Worm (Caenorhabditis elegans): ENCODE measurements around the gene F56C4.4.

The F56C4.4 gene

DNA sequence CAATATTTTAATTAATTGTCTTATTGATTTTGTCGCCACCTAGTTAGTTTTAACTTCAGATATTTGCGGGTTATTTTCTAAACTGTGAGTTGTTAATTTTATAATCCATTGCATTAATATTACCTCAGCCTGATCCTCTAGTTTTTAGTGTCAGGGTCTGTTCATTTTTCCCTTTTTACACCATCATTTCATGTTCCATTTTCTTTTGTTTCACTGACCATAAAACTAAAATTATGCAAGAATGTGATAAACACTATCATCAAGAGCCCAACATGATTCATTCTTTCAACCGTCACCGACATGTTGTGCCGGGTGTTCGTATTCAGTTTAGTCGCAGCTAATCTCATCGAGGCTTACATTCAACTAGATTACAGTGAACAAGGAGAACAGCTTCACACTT is 7.9 kb upstream of the F56C4.4 start, which contains the start of gene F56C4.2:
Gene F56C4.2 (plus strand): TSS at position 301 of the 400 bp plus-strand sequence.
- no peak for TF ChIP-seq klf-2 (GFP tag; conservative IDR thresholded peaks at IDR 0.05)
- TF ChIP-seq tab-1 (GFP tag; IDR thresholded peaks at IDR 0.05): no peak
- no peak for TF ChIP-seq flt-1 (GFP tag; IDR thresholded peaks at IDR 0.05)
- no peak for TF ChIP-seq med-1 (GFP tag; optimal IDR thresholded peaks at IDR 0.05; ENCODE audit: insufficient read depth)
- TF ChIP-seq ztf-23 (GFP tag; IDR thresholded peaks at IDR 0.05): no peak
- no peak for TF ChIP-seq ref-1 (GFP tag; conservative IDR thresholded peaks at IDR 0.05)
- no peak for TF ChIP-seq cog-1 (tag; optimal IDR thresholded peaks at IDR 0.05)
- TF ChIP-seq T22C8.4 (GFP tag; IDR thresholded peaks at IDR 0.05): no peak

ce11 chrIV:10636649-10637048 is 5.6 kb upstream of the F56C4.4 start, which contains the start of gene F56C4.1:
Gene F56C4.1 (plus strand): TSS chrIV:10636949.
- no peak for TF ChIP-seq klf-2 (GFP tag; conservative IDR thresholded peaks at IDR 0.05)
- TF ChIP-seq cog-1 (tag; optimal IDR thresholded peaks at IDR 0.05): no peak
- no peak for TF ChIP-seq ztf-23 (GFP tag; IDR thresholded peaks at IDR 0.05)
- TF ChIP-seq T22C8.4 (GFP tag; IDR thresholded peaks at IDR 0.05): no peak
- TF ChIP-seq med-1 (GFP tag; optimal IDR thresholded peaks at IDR 0.05; ENCODE audit: insufficient read depth): no peak
- TF ChIP-seq flt-1 (GFP tag; IDR thresholded peaks at IDR 0.05): no peak
- TF ChIP-seq tab-1 (GFP tag; IDR thresholded peaks at IDR 0.05): no peak
- TF ChIP-seq ztf-29 (GFP tag; IDR thresholded peaks at IDR 0.05): no peak
- no peak for TF ChIP-seq ref-1 (GFP tag; conservative IDR thresholded peaks at IDR 0.05)

DNA sequence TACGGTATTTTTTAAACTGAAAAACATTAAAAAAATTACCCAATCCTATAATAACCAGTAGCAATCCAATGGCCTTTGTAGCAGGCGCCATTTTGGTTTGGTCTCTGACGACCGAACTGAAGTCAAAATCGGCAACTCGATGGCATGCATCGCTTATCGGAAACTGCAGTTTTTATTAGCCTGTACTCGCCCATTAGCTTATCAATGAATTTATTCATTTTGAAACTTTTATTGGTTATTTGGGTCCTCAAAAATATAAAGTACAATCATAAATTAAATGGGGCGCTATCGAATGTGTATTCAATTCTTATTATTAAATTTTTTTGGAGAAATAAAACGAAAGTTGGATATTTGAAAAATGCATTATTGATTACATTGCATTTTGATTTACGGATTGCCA is 2.3 kb downstream of the F56C4.4 start, which contains the start of gene R09H10.5:
Gene R09H10.5 (minus strand): TSS at position 106 of the 400 bp plus-strand sequence.
- TF ChIP-seq ref-1 (GFP tag; conservative IDR thresholded peaks at IDR 0.05): no peak

ce11 chrIV:10620811-10621210 is 10.3 kb downstream of the F56C4.4 start, which contains the start of gene R09H10.7:
Gene R09H10.7 (plus strand): TSS chrIV:10621111.
- TF ChIP-seq tab-1 (GFP tag; IDR thresholded peaks at IDR 0.05) (no peak), ref-1 (GFP tag; conservative IDR thresholded peaks at IDR 0.05) (no peak), cog-1 (tag; optimal IDR thresholded peaks at IDR 0.05) (no peak), klf-2 (GFP tag; conservative IDR thresholded peaks at IDR 0.05) (no peak), ztf-23 (GFP tag; IDR thresholded peaks at IDR 0.05) (no peak), T22C8.4 (GFP tag; IDR thresholded peaks at IDR 0.05) (no peak), med-1 (GFP tag; optimal IDR thresholded peaks at IDR 0.05; ENCODE audit: insufficient read depth) (no peak)

- no peak for TF ChIP-seq ztf-29 (GFP tag; IDR thresholded peaks at IDR 0.05)
- TF ChIP-seq flt-1 (GFP tag; IDR thresholded peaks at IDR 0.05): no peak
- no peak for TF ChIP-seq ztf-23 (GFP tag; IDR thresholded peaks at IDR 0.05)
- no peak for TF ChIP-seq tab-1 (GFP tag; IDR thresholded peaks at IDR 0.05)
- no peak for TF ChIP-seq klf-2 (GFP tag; conservative IDR thresholded peaks at IDR 0.05)
- TF ChIP-seq ref-1 (GFP tag; conservative IDR thresholded peaks at IDR 0.05): no peak
- no peak for TF ChIP-seq cog-1 (tag; optimal IDR thresholded peaks at IDR 0.05)
- no peak for TF ChIP-seq T22C8.4 (GFP tag; IDR thresholded peaks at IDR 0.05)
- no peak for TF ChIP-seq med-1 (GFP tag; optimal IDR thresholded peaks at IDR 0.05; ENCODE audit: insufficient read depth)
Observed at ce11 chrIV:10617099-10617498, 14.0 kb downstream of the F56C4.4 start.

DNA sequence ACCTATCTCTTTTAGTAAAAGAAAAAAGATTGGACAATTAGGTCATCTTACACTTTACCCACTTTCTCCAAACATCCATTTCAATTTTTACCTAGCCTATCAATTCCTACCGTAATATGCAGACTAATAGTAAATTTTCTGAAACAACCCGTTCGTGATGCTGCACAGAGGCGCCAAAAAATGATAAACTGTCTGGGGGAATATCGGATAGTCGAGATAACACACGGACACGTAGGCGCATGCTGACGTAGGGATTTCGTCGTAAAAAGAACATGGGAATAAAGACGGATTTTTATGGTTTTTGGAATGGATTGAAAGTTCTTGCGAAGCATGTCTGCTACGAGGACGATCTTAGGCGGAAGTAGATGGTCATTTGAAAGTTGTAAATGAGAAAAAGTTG is 14.7 kb downstream of the F56C4.4 start:
- no peak for TF ChIP-seq med-1 (GFP tag; optimal IDR thresholded peaks at IDR 0.05; ENCODE audit: insufficient read depth)
- no peak for TF ChIP-seq ref-1 (GFP tag; conservative IDR thresholded peaks at IDR 0.05)
- no peak for TF ChIP-seq flt-1 (GFP tag; IDR thresholded peaks at IDR 0.05)
- TF ChIP-seq klf-2 (GFP tag; conservative IDR thresholded peaks at IDR 0.05): no peak
- TF ChIP-seq ztf-23 (GFP tag; IDR thresholded peaks at IDR 0.05): no peak

DNA sequence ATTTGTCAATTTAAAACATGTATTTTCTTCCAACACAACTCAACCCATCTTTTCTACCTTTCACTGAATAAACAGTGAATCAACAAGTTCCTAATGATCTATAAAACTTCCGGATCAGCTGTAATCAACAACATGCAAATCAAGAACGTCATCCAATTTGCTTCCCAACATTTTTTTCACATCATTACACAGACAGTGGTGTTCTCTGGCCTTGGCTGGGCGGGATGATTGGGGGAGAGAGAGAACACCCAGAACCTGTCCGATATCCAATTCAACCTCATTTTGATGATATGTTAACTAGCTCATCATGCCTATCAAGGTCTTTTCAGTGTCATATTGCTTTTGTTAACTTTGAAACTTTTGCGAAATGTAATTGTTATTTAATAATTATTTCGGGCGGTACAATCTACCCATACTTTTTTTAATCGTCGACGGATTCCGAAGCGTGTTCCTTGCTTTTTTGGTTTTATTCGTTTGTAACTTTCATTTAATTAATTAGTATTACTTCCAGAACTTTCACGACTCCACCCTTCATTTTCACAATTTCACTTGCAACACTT is 16.1 kb downstream of the F56C4.4 start, which contains the start of gene ptr-14:
Gene ptr-14 (plus strand): TSS at position 510 of the 560 bp plus-strand sequence.
- TF ChIP-seq ref-1 (GFP tag; conservative IDR thresholded peaks at IDR 0.05): no peak
- TF ChIP-seq med-1 (GFP tag; optimal IDR thresholded peaks at IDR 0.05; ENCODE audit: insufficient read depth): no peak
- no peak for TF ChIP-seq tab-1 (GFP tag; IDR thresholded peaks at IDR 0.05)
- TF ChIP-seq klf-2 (GFP tag; conservative IDR thresholded peaks at IDR 0.05): no peak
- no peak for TF ChIP-seq flt-1 (GFP tag; IDR thresholded peaks at IDR 0.05)
- no peak for TF ChIP-seq ztf-29 (GFP tag; IDR thresholded peaks at IDR 0.05)
- TF ChIP-seq T22C8.4 (GFP tag; IDR thresholded peaks at IDR 0.05): no peak
- TF ChIP-seq cog-1 (tag; optimal IDR thresholded peaks at IDR 0.05): no peak
- TF ChIP-seq ztf-23 (GFP tag; IDR thresholded peaks at IDR 0.05): no peak

DNA sequence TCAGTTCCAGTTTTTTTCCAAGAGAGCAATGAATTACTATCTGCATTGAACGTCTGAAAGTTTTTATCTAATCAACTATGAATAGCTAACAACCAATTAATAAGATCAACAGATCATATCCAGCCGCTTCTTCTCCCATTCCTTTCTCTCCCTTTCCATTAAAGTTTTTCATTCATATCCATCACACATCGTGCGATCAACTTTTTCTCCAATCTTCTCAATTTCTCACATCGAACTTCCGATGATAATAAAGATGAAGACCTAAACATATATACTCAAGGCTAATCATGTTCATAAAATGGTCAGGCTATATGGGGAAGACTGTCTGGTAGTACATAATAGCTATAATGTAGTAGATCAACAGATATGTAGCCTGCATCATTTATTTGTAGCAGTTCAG is 18.8 kb downstream of the F56C4.4 start:
- no peak for TF ChIP-seq T22C8.4 (GFP tag; IDR thresholded peaks at IDR 0.05)
- no peak for TF ChIP-seq ztf-23 (GFP tag; IDR thresholded peaks at IDR 0.05)
- TF ChIP-seq cog-1 (tag; optimal IDR thresholded peaks at IDR 0.05): no peak
- TF ChIP-seq ztf-29 (GFP tag; IDR thresholded peaks at IDR 0.05): no peak
- no peak for TF ChIP-seq flt-1 (GFP tag; IDR thresholded peaks at IDR 0.05)
- TF ChIP-seq tab-1 (GFP tag; IDR thresholded peaks at IDR 0.05): no peak
- TF ChIP-seq ref-1 (GFP tag; conservative IDR thresholded peaks at IDR 0.05): no peak
- no peak for TF ChIP-seq klf-2 (GFP tag; conservative IDR thresholded peaks at IDR 0.05)
- no peak for TF ChIP-seq med-1 (GFP tag; optimal IDR thresholded peaks at IDR 0.05; ENCODE audit: insufficient read depth)

DNA sequence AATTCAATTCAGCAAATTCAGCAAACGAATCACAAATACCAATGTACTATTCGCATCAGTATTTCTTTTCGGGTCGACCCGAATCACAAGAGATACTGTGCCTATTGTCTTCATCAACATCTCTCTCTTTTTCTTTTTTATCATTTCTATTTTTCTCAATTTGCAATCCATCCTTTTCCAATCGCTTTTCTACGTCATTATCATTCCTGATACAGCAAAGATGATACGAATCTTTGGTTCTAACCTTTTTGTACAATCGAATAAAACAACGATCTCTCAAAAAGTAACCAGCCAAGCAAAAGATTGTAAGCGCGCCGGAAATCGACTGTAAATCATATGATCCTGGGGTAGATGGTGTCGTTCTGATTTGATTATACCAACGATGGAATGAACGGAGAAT is 21.1 kb downstream of the F56C4.4 start:
- TF ChIP-seq T22C8.4 (GFP tag; IDR thresholded peaks at IDR 0.05): no peak

ce11 chrIV:10608275-10608674 is 22.8 kb downstream of the F56C4.4 start, which contains the start of gene R09H10.6:
Gene R09H10.6 (plus strand): TSS chrIV:10608575.
- TF ChIP-seq ref-1 (GFP tag; conservative IDR thresholded peaks at IDR 0.05) (no peak), ztf-29 (GFP tag; IDR thresholded peaks at IDR 0.05) (no peak), med-1 (GFP tag; optimal IDR thresholded peaks at IDR 0.05; ENCODE audit: insufficient read depth) (no peak), cog-1 (tag; optimal IDR thresholded peaks at IDR 0.05) (no peak), tab-1 (GFP tag; IDR thresholded peaks at IDR 0.05) (no peak), T22C8.4 (GFP tag; IDR thresholded peaks at IDR 0.05) (no peak), klf-2 (GFP tag; conservative IDR thresholded peaks at IDR 0.05) (no peak), ztf-23 (GFP tag; IDR thresholded peaks at IDR 0.05) (no peak), flt-1 (GFP tag; IDR thresholded peaks at IDR 0.05) (no peak)

Data from whole organism, midembryonic.